Fruit fly (Drosophila melanogaster): ENCODE results near the gene CG15458.

CG15458 gene

dm6 chrX:20394066-20394913, 19.7 kb downstream of the CG15458 start, which contains the start of gene HERC2 (continued):
- TF ChIP-seq Dip3 (GFP tag; optimal IDR thresholded peaks at IDR 0.05): peak; percentile 15
- peak; percentile 83 for TF ChIP-seq CG13287 (GFP tag; IDR thresholded peaks at IDR 0.05; ENCODE audit: partially characterized antibody)
- TF ChIP-seq CG14965 (GFP tag; optimal IDR thresholded peaks at IDR 0.05; ENCODE audit: borderline replicate concordance): no peak
- no peak for TF ChIP-seq danr (GFP tag; IDR thresholded peaks at IDR 0.05)
- peak; percentile 83 for TF ChIP-seq BEAF-32 (GFP tag; optimal IDR thresholded peaks at IDR 0.05)
- TF ChIP-seq CG7745 (tag; optimal IDR thresholded peaks at IDR 0.05): no peak
- no peak for TF ChIP-seq scrt (GFP tag; optimal IDR thresholded peaks at IDR 0.05)
- no peak for TF ChIP-seq D19B (GFP tag; optimal IDR thresholded peaks at IDR 0.05)
- TF ChIP-seq ci (GFP tag; IDR thresholded peaks at IDR 0.05): 0 out of 3 replicates have a peak, but pooled peaks have one; percentile 15
- no peak for TF ChIP-seq CG32767 (GFP tag; IDR thresholded peaks at IDR 0.05)
- peak; percentile 15 for TF ChIP-seq CG9876 (GFP tag; optimal IDR thresholded peaks at IDR 0.05)
- TF ChIP-seq unc-4 (GFP tag; IDR thresholded peaks at IDR 0.05; ENCODE audit: partially characterized antibody): peak; percentile 77
- no peak for TF ChIP-seq bowl (GFP tag; IDR thresholded peaks at IDR 0.05)
- TF ChIP-seq Fer3 (tag; optimal IDR thresholded peaks at IDR 0.05): peak; percentile 12
- TF ChIP-seq dati (GFP tag; IDR thresholded peaks at IDR 0.05): no peak
- 0 out of 2 replicates have a peak, but pooled peaks have one; percentile 25 for TF ChIP-seq Taf1 (GFP tag; IDR thresholded peaks at IDR 0.05)
- no peak for TF ChIP-seq CG31224 (GFP tag; IDR thresholded peaks at IDR 0.05)
- no peak for TF ChIP-seq sug (tag; optimal IDR thresholded peaks at IDR 0.05)
- TF ChIP-seq CG10979 (tag; optimal IDR thresholded peaks at IDR 0.05): no peak
- no peak for TF ChIP-seq pb (GFP tag; optimal IDR thresholded peaks at IDR 0.05)
- no peak for TF ChIP-seq CG18599 (GFP tag; optimal IDR thresholded peaks at IDR 0.05)
- no peak for TF ChIP-seq gro (GFP tag; optimal IDR thresholded peaks at IDR 0.05)
- TF ChIP-seq bcd (GFP tag; optimal IDR thresholded peaks at IDR 0.05): peak; percentile 56
- peak; percentile 56 for TF ChIP-seq fu2 (GFP tag; optimal IDR thresholded peaks at IDR 0.05)
- TF ChIP-seq stc (GFP tag; IDR thresholded peaks at IDR 0.05): no peak
- TF ChIP-seq run (tag; optimal IDR thresholded peaks at IDR 0.05): no peak
- no peak for TF ChIP-seq slou (GFP tag; optimal IDR thresholded peaks at IDR 0.05)
- no peak for TF ChIP-seq CG7987 (GFP tag; optimal IDR thresholded peaks at IDR 0.05)
- TF ChIP-seq sob (GFP tag; IDR thresholded peaks at IDR 0.05): peak; percentile 63; the same call in 1 of the 2 replicates
- no peak for TF ChIP-seq corto (GFP tag; optimal IDR thresholded peaks at IDR 0.05)
- no peak for TF ChIP-seq Optix (GFP tag; IDR thresholded peaks at IDR 0.05)
- no peak for TF ChIP-seq wdn (GFP tag; IDR thresholded peaks at IDR 0.05)
- TF ChIP-seq CG7928 (GFP tag; optimal IDR thresholded peaks at IDR 0.05): no peak
- peak; percentile 6 for TF ChIP-seq dmrt11E (tag; optimal IDR thresholded peaks at IDR 0.05)
- TF ChIP-seq CG1024 (GFP tag; IDR thresholded peaks at IDR 0.05): peak; percentile 55; the same call in 1 of the 2 replicates
- TF ChIP-seq CG5180 (GFP tag; optimal IDR thresholded peaks at IDR 0.05): no peak
- TF ChIP-seq phol (tag; optimal IDR thresholded peaks at IDR 0.05): peak; percentile 43
- TF ChIP-seq disco-r (GFP tag; optimal IDR thresholded peaks at IDR 0.05): peak; percentile 32
- TF ChIP-seq zen (tag; optimal IDR thresholded peaks at IDR 0.05): peak; percentile 37
- TF ChIP-seq crol (GFP tag; IDR thresholded peaks at IDR 0.05): peak; percentile 92
- TF ChIP-seq CG13894 (tag; optimal IDR thresholded peaks at IDR 0.05): no peak
- TF ChIP-seq seq (GFP tag; IDR thresholded peaks at IDR 0.05): no peak
- TF ChIP-seq HLHmδ (GFP tag; optimal IDR thresholded peaks at IDR 0.05): no peak
- no peak for TF ChIP-seq CG43689 (GFP tag; IDR thresholded peaks at IDR 0.05)
- peak; percentile 89; the same call in 2 of the 3 replicates for TF ChIP-seq mld (GFP tag; IDR thresholded peaks at IDR 0.05; ENCODE audit: partially characterized antibody)
- no peak for TF ChIP-seq CG10209 (GFP tag; optimal IDR thresholded peaks at IDR 0.05)
- no peak for TF ChIP-seq schlank (tag; optimal IDR thresholded peaks at IDR 0.05)
- no peak for TF ChIP-seq CG6813 (GFP tag; optimal IDR thresholded peaks at IDR 0.05)

Data from whole organism, embryonic.